Fruit fly (Drosophila melanogaster) Kc167 (cell line): ENCODE measurements around the gene CG7381.

ENCODE experiments used
- Sin3A ChIP-seq: fragments of >200 bp; optimal IDR thresholded peaks from 2 replicates; lab custom pipeline; 2018; ENCODE audit warnings: missing external identifiers
- insv ChIP-seq: fragments of >200 bp; optimal IDR thresholded peaks from 3 replicates; lab custom pipeline; 2018; ENCODE audit warnings: missing external identifiers

The CG7381 gene

dm6 chr3R:12957388-12957787 is 19.9 kb downstream of the CG7381 start:
- TF ChIP-seq insv (lab: Kevin White, UChicago) (no peak), Sin3A (lab: Kevin White, UChicago) (no peak)
